Worm (Caenorhabditis elegans) whole organism, midembryonic: ENCODE measurements around the gene pcp-1.

Experiments
- T22C8.4 ChIP-seq: fragments of 200-800 bp; sonication (Bioruptor generic); IDR thresholded peaks from 2 replicates; pipeline ENCODE4 v1.3.6; 2022; ENCODE audit warnings: missing genetic modification characterization, missing compliant biosample characterization
- flt-1 ChIP-seq: fragments of 200-800 bp; sonication (Bioruptor generic); IDR thresholded peaks from 2 replicates; pipeline ENCODE4 v1.3.6; 2022; ENCODE audit warnings: missing genetic modification characterization, missing compliant biosample characterization
- klf-2 ChIP-seq: fragments of 200-800 bp; sonication (Bioruptor generic); conservative IDR thresholded peaks from 2 replicates; pipeline ENCODE4 v1.3.6; 2022; ENCODE audit warnings: missing genetic modification reagents, missing genetic modification characterization, missing compliant biosample characterization
- med-1 ChIP-seq: sonication (generic microtip); optimal IDR thresholded peaks from 2 replicates; lab custom pipeline; 2017; ENCODE audit warnings: missing genetic modification characterization, mild to moderate bottlenecking, missing compliant biosample characterization, antibody characterized with exemption, missing genetic modification reagents; ENCODE audit not compliant: insufficient read depth
- ref-1 ChIP-seq: fragments of 200-800 bp; sonication (Bioruptor generic); conservative IDR thresholded peaks from 2 replicates; pipeline ENCODE4 v1.3.6; 2022; ENCODE audit warnings: missing genetic modification reagents, missing genetic modification characterization, missing compliant biosample characterization
- tab-1 ChIP-seq: fragments of 200-800 bp; sonication (Bioruptor generic); IDR thresholded peaks from 2 replicates; pipeline ENCODE4 v1.3.6; 2022; ENCODE audit warnings: missing genetic modification characterization, missing compliant biosample characterization
- ztf-23 ChIP-seq: fragments of 200-800 bp; sonication (Bioruptor generic); IDR thresholded peaks from 2 replicates; pipeline ENCODE4 v1.3.6; 2022; ENCODE audit warnings: missing genetic modification reagents, missing genetic modification characterization, missing compliant biosample characterization
- ztf-29 ChIP-seq: fragments of 200-800 bp; sonication (Bioruptor generic); IDR thresholded peaks from 2 replicates; pipeline ENCODE4 v1.3.6; 2022; ENCODE audit warnings: missing genetic modification reagents, missing genetic modification characterization, missing compliant biosample characterization

DNA sequence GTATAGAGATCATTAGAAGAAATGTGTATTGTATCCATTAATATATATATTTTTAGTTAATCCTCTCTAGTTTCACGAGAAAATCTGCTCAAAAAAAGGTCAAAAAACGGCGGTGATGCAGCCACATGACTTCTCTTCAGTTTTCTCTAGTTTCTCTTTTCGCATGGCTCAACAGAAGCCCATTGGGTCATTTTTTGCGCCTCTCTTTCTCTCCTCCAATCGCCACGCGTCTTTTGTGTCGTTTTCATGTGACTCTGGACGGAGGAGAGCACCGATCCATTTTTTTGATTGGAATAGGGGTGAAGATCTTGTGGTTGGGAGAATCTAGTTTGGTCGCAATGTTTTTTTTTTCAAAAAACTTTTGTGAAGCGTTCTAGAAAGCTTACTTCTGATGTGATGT is 37.8 kb upstream of the pcp-1 start:
- TF ChIP-seq ztf-23 (GFP tag; lab: Robert Waterston, UW) (no peak), tab-1 (no peak), klf-2 (GFP tag; lab: Robert Waterston, UW) (no peak), flt-1 (GFP tag; lab: Robert Waterston, UW) (no peak), ztf-29 (GFP tag; lab: Robert Waterston, UW) (no peak), med-1 (GFP tag; lab: Kevin White, UChicago) (no peak), ref-1 (GFP tag; lab: Robert Waterston, UW) (no peak), T22C8.4 (GFP tag; lab: Robert Waterston, UW) (no peak)
